Worm (Caenorhabditis elegans) whole organism, young adult: ENCODE results near the gene oma-1.
A peak's percentile ranks its signal among the peaks of the same experiment; 100 is the strongest.

Source experiments
- B0336.3 ChIP-seq: fragments of 200-800 bp; sonication (Bioruptor generic); IDR thresholded peaks from 2 replicates; pipeline ENCODE4 v1.3.6; 2022; ENCODE audit warnings: missing genetic modification characterization, missing compliant biosample characterization
- F37B4.10 ChIP-seq: fragments of 200-800 bp; sonication (Bioruptor generic); IDR thresholded peaks from 2 replicates; pipeline ENCODE4 v1.3.6; 2022; ENCODE audit warnings: missing genetic modification characterization, missing compliant biosample characterization
- F52B5.7 ChIP-seq: sonication (generic microtip); optimal IDR thresholded peaks from 2 replicates; lab custom pipeline; 2016; ENCODE audit warnings: mild to moderate bottlenecking, missing genetic modification characterization, missing compliant biosample characterization
- F57A8.1 ChIP-seq: fragments of 200-800 bp; sonication (Bioruptor generic); optimal IDR thresholded peaks from 2 replicates; lab custom pipeline; 2018; ENCODE audit warnings: mild to moderate bottlenecking, missing genetic modification characterization, moderate library complexity, missing compliant biosample characterization
- T07F8.4 ChIP-seq: sonication (generic microtip); optimal IDR thresholded peaks from 2 replicates; lab custom pipeline; 2016; ENCODE audit warnings: mild to moderate bottlenecking, missing genetic modification characterization, moderate library complexity, missing compliant biosample characterization
- T26A5.8 ChIP-seq: sonication (generic microtip); optimal IDR thresholded peaks from 2 replicates; lab custom pipeline; 2016; ENCODE audit warnings: missing genetic modification characterization, missing compliant biosample characterization
- Y56A3A.18 ChIP-seq: fragments of 200-800 bp; sonication (Bioruptor generic); IDR thresholded peaks from 2 replicates; pipeline ENCODE4 v1.3.6; 2022; ENCODE audit warnings: missing genetic modification reagents, missing genetic modification characterization, missing compliant biosample characterization
- Y79H2A.3 ChIP-seq: fragments of 200-800 bp; sonication (Bioruptor generic); conservative IDR thresholded peaks from 2 replicates; pipeline ENCODE4 v1.3.6; 2022; ENCODE audit warnings: missing genetic modification reagents, missing genetic modification characterization, missing compliant biosample characterization
- akir-1 ChIP-seq: fragments of 200-800 bp; sonication (Bioruptor generic); optimal IDR thresholded peaks from 2 replicates; lab custom pipeline; 2018; ENCODE audit warnings: mild to moderate bottlenecking, missing genetic modification characterization, moderate library complexity, missing compliant biosample characterization
- ama-1 ChIP-seq, 3 experiments: fragments of 150-350 bp in 1 of 3; sonication (generic microtip) in 2 of 3; optimal IDR thresholded peaks; 2 replicates each; lab custom pipeline; 2014 to 2018; ENCODE audit warnings: missing biosample characterization in 2 of 3, missing genetic modification characterization in 2 of 3, missing genetic modification reagents in 2 of 3
- attf-3 ChIP-seq: fragments of 200-800 bp; sonication (Bioruptor generic); conservative IDR thresholded peaks from 2 replicates; pipeline ENCODE4 v1.3.6; 2022; ENCODE audit warnings: missing genetic modification reagents, missing genetic modification characterization, missing compliant biosample characterization
- attf-6 ChIP-seq: fragments of 200-800 bp; sonication (Bioruptor generic); IDR thresholded peaks from 2 replicates; pipeline ENCODE4 v1.3.6; 2022; ENCODE audit warnings: missing genetic modification reagents, missing genetic modification characterization, missing compliant biosample characterization
- cebp-1 ChIP-seq, 2 experiments: fragments of 200-800 bp in 1 of 2; sonication (Bioruptor generic) in 1 of 2; sonication (generic microtip) in 1 of 2; IDR thresholded peaks in 1 of 2; optimal IDR thresholded peaks in 1 of 2; 2 replicates each; pipeline versions ENCODE4 v1.3.6 to Lab custom; 2017 to 2022; ENCODE audit warnings: missing compliant biosample characterization in 2 of 2, missing genetic modification characterization in 2 of 2, mild to moderate bottlenecking in 1 of 2, missing genetic modification reagents in 1 of 2, moderate library complexity in 1 of 2
- ceh-27 ChIP-seq: fragments of 200-800 bp; sonication (Bioruptor generic); optimal IDR thresholded peaks from 2 replicates; lab custom pipeline; 2018; ENCODE audit warnings: mild to moderate bottlenecking, missing genetic modification characterization, moderate library complexity, missing compliant biosample characterization
- dpff-1 ChIP-seq: sonication (generic microtip); optimal IDR thresholded peaks from 2 replicates; lab custom pipeline; 2017; ENCODE audit warnings: mild to moderate bottlenecking, missing genetic modification characterization, missing compliant biosample characterization
- efl-1 ChIP-seq: fragments of 150-350 bp; optimal IDR thresholded peaks from 2 replicates; lab custom pipeline; 2014; ENCODE audit warnings: missing biosample characterization, missing genetic modification reagents, missing genetic modification characterization
- egl-44 ChIP-seq: fragments of 200-800 bp; sonication (Bioruptor generic); IDR thresholded peaks from 2 replicates; pipeline ENCODE4 v1.3.6; 2022; ENCODE audit warnings: missing genetic modification reagents, missing genetic modification characterization, missing compliant biosample characterization
- egrh-3 ChIP-seq: fragments of 200-800 bp; sonication (Bioruptor generic); IDR thresholded peaks from 2 replicates; pipeline ENCODE4 v1.3.6; 2022; ENCODE audit warnings: missing genetic modification reagents, missing genetic modification characterization, missing compliant biosample characterization
- ekl-4 ChIP-seq: fragments of 200-800 bp; sonication (Bioruptor generic); IDR thresholded peaks from 2 replicates; pipeline ENCODE4 v1.3.6; 2022; ENCODE audit warnings: missing genetic modification reagents, missing genetic modification characterization, missing compliant biosample characterization
- ets-4 ChIP-seq: fragments of 200-800 bp; sonication (Bioruptor generic); optimal IDR thresholded peaks from 2 replicates; lab custom pipeline; 2018; ENCODE audit warnings: mild to moderate bottlenecking, missing genetic modification characterization, missing compliant biosample characterization
- fkh-3 ChIP-seq: sonication (generic microtip); optimal IDR thresholded peaks from 2 replicates; lab custom pipeline; 2016; ENCODE audit warnings: mild to moderate bottlenecking, missing genetic modification characterization, missing compliant biosample characterization
- him-1 ChIP-seq: sonication (generic microtip); optimal IDR thresholded peaks from 2 replicates; lab custom pipeline; 2016; ENCODE audit warnings: missing genotype, missing genetic modification reagents, missing genetic modification characterization, missing compliant biosample characterization
- lag-1 ChIP-seq: fragments of 200-800 bp; sonication (Bioruptor generic); IDR thresholded peaks from 2 replicates; pipeline ENCODE4 v1.3.6; 2022; ENCODE audit warnings: missing genetic modification reagents, missing genetic modification characterization, missing compliant biosample characterization
- let-607 ChIP-seq, 2 experiments: fragments of 200-800 bp in 1 of 2; sonication (Bioruptor generic) in 1 of 2; sonication (generic microtip) in 1 of 2; optimal IDR thresholded peaks; 2 replicates each; lab custom pipeline; 2016 to 2018; ENCODE audit warnings: mild to moderate bottlenecking in 2 of 2, missing compliant biosample characterization in 2 of 2, missing genetic modification characterization in 2 of 2, moderate library complexity in 2 of 2, missing genotype in 1 of 2
- lin-26 ChIP-seq: fragments of 200-800 bp; sonication (Bioruptor generic); IDR thresholded peaks from 2 replicates; pipeline ENCODE4 v1.3.6; 2022; ENCODE audit warnings: missing genetic modification reagents, missing genetic modification characterization, missing compliant biosample characterization
- lin-35 ChIP-seq, 3 experiments: fragments of 150-350 bp in 2 of 3; sonication (generic microtip) in 1 of 3; optimal IDR thresholded peaks; 2 replicates each; lab custom pipeline; 2014 to 2018; ENCODE audit warnings: missing biosample characterization in 3 of 3, missing genetic modification characterization in 3 of 3, missing genetic modification reagents in 3 of 3
- lin-40 ChIP-seq: sonication (generic microtip); optimal IDR thresholded peaks from 2 replicates; lab custom pipeline; 2016; ENCODE audit warnings: missing genetic modification characterization, mild to moderate bottlenecking, missing compliant biosample characterization, missing genotype, missing genetic modification reagents
- lir-1 ChIP-seq: fragments of 200-800 bp; sonication (Bioruptor generic); conservative IDR thresholded peaks from 2 replicates; pipeline ENCODE4 v1.3.6; 2022; ENCODE audit warnings: missing genetic modification reagents, missing genetic modification characterization, missing compliant biosample characterization
- mel-28 ChIP-seq: sonication (generic microtip); optimal IDR thresholded peaks from 2 replicates; lab custom pipeline; 2016; ENCODE audit warnings: borderline replicate concordance, mild to moderate bottlenecking, missing genetic modification characterization, missing compliant biosample characterization
- mxl-1 ChIP-seq: sonication (generic microtip); optimal IDR thresholded peaks from 2 replicates; lab custom pipeline; 2016; ENCODE audit warnings: missing genetic modification characterization, missing compliant biosample characterization
- nfya-1 ChIP-seq: sonication (generic microtip); optimal IDR thresholded peaks from 2 replicates; lab custom pipeline; 2017; ENCODE audit warnings: antibody characterized with exemption, missing compliant biosample characterization, missing genetic modification characterization, borderline replicate concordance; ENCODE audit not compliant: insufficient read depth
- nfya-2 ChIP-seq: fragments of 200-800 bp; sonication (Bioruptor generic); IDR thresholded peaks from 2 replicates; pipeline ENCODE4 v1.3.6; 2022; ENCODE audit warnings: missing genetic modification reagents, missing genetic modification characterization, missing compliant biosample characterization
- nhr-120 ChIP-seq: fragments of 200-800 bp; sonication (Bioruptor generic); IDR thresholded peaks from 2 replicates; pipeline ENCODE4 v1.3.6; 2022; ENCODE audit warnings: missing genetic modification characterization, missing compliant biosample characterization
- nhr-90 ChIP-seq: sonication (generic microtip); optimal IDR thresholded peaks from 2 replicates; lab custom pipeline; 2016; ENCODE audit warnings: missing genotype, mild to moderate bottlenecking, missing genetic modification characterization, missing compliant biosample characterization
- pbrm-1 ChIP-seq: fragments of 200-800 bp; sonication (Bioruptor generic); IDR thresholded peaks from 2 replicates; pipeline ENCODE4 v1.3.6; 2022; ENCODE audit warnings: missing genetic modification reagents, missing genetic modification characterization, missing compliant biosample characterization
- rcor-1 ChIP-seq: fragments of 200-800 bp; sonication (Bioruptor generic); IDR thresholded peaks from 2 replicates; pipeline ENCODE4 v1.3.6; 2022; ENCODE audit warnings: missing genetic modification reagents, missing genetic modification characterization, missing compliant biosample characterization
- rpc-1 ChIP-seq, 2 experiments: fragments of 150-350 bp in 1 of 2; sonication (generic microtip) in 1 of 2; optimal IDR thresholded peaks; 2 replicates each; lab custom pipeline; 2014 to 2018; ENCODE audit warnings: missing biosample characterization in 1 of 2, missing genetic modification characterization in 1 of 2, missing genetic modification reagents in 1 of 2, missing genotype in 1 of 2
- sdz-38 ChIP-seq: sonication (generic microtip); optimal IDR thresholded peaks from 2 replicates; lab custom pipeline; 2016; ENCODE audit warnings: missing genotype, missing genetic modification characterization, missing compliant biosample characterization
- sea-2 ChIP-seq: fragments of 200-800 bp; sonication (Bioruptor generic); IDR thresholded peaks from 2 replicates; pipeline ENCODE4 v1.3.6; 2022; ENCODE audit warnings: missing genetic modification characterization, missing compliant biosample characterization
- snpc-1.3 ChIP-seq: sonication (generic microtip); optimal IDR thresholded peaks from 2 replicates; lab custom pipeline; 2017; ENCODE audit warnings: missing genetic modification characterization, mild to moderate bottlenecking, missing compliant biosample characterization, antibody characterized with exemption, moderate library complexity, missing genotype, missing genetic modification reagents; ENCODE audit not compliant: insufficient read depth
- snpc-3.4 ChIP-seq: sonication (generic microtip); optimal IDR thresholded peaks from 2 replicates; lab custom pipeline; 2017; ENCODE audit warnings: missing genetic modification characterization, mild to moderate bottlenecking, missing compliant biosample characterization, antibody characterized with exemption, moderate library complexity, missing genotype, missing genetic modification reagents
- tbx-9 ChIP-seq: sonication (generic microtip); optimal IDR thresholded peaks from 2 replicates; lab custom pipeline; 2016; ENCODE audit warnings: borderline replicate concordance, missing genetic modification characterization, inconsistent platforms, missing compliant biosample characterization
- unc-130 ChIP-seq: sonication (generic microtip); optimal IDR thresholded peaks from 2 replicates; lab custom pipeline; 2016; ENCODE audit warnings: missing genetic modification reagents, missing genetic modification characterization, missing compliant biosample characterization
- unc-62 ChIP-seq: fragments of 150-350 bp; optimal IDR thresholded peaks from 2 replicates; lab custom pipeline; 2014; ENCODE audit warnings: missing biosample characterization, missing genetic modification reagents, missing genetic modification characterization
- xnd-1 ChIP-seq: sonication (generic microtip); optimal IDR thresholded peaks from 2 replicates; lab custom pipeline; 2016; ENCODE audit warnings: missing genotype, missing genetic modification reagents, missing genetic modification characterization, missing compliant biosample characterization
- ztf-18 ChIP-seq: sonication (generic microtip); optimal IDR thresholded peaks from 2 replicates; lab custom pipeline; 2016; ENCODE audit warnings: missing genotype, mild to moderate bottlenecking, missing genetic modification characterization, missing compliant biosample characterization
- ztf-26 ChIP-seq: sonication (generic microtip); optimal IDR thresholded peaks from 2 replicates; lab custom pipeline; 2017; ENCODE audit warnings: missing genetic modification characterization, missing compliant biosample characterization
- ztf-28 ChIP-seq: fragments of 200-800 bp; sonication (Bioruptor generic); IDR thresholded peaks from 2 replicates; pipeline ENCODE4 v1.3.6; 2022; ENCODE audit warnings: missing genetic modification reagents, missing genetic modification characterization, missing compliant biosample characterization

The oma-1 gene

DNA sequence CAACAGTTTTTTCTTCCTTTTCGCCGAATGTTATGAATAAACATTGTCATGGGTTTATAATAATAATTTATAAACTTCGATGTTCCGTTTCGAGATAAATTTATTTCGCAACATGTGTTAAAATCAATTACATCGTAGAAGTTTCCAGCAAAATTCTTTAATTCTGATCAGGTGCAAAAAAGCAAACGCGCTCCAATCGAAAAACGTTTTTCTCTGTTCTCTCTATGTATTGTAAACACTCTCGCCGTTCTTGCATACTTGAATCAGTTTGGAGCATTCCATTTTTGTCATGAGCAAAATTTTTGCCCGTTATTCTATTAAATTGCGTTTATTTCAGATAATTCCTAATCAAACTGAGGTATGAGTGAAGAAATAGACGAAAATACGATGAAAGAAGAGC lies 5.0 kb downstream of the oma-1 start, which contains the start of gene rad-54.L2 (continued):
- TF ChIP-seq ztf-18 (tag; lab: Kevin White, UChicago) (peak; percentile 65), let-607 (tag; optimal IDR thresholded peaks at IDR 0.05; lab: Kevin White, UChicago) (no peak), egl-44 (no peak), ets-4 (no peak), tbx-9 (tag; lab: Kevin White, UChicago) (no peak), snpc-1.3 (tag; lab: Kevin White, UChicago) (no peak), attf-6 (GFP tag; lab: Robert Waterston, UW) (no peak), T26A5.8 (tag; lab: Kevin White, UChicago) (no peak), lin-40 (tag; lab: Kevin White, UChicago) (peak; percentile 48), ekl-4 (peak; percentile 68; the same call in 1 of the 2 replicates), lin-35 (GFP tag; optimal IDR thresholded peaks at IDR 0.05; lab: Kevin White, UChicago) (peak in 1 of 3 experiments; percentile 34), F57A8.1 (GFP tag; lab: Kevin White, UChicago) (no peak), Y79H2A.3 (GFP tag; lab: Robert Waterston, UW) (no peak), attf-3 (GFP tag; lab: Robert Waterston, UW) (no peak), snpc-3.4 (peak; percentile 36), pbrm-1 (peak; percentile 42; the same call in 1 of the 2 replicates), ceh-27 (GFP tag; lab: Kevin White, UChicago) (no peak), xnd-1 (tag; lab: Kevin White, UChicago) (no peak), akir-1 (GFP tag; lab: Kevin White, UChicago) (no peak), Y56A3A.18 (no peak), lin-26 (GFP tag; lab: Robert Waterston, UW) (no peak), nfya-2 (GFP tag; lab: Robert Waterston, UW) (no peak), fkh-3 (tag; lab: Kevin White, UChicago) (no peak), nhr-120 (GFP tag; lab: Robert Waterston, UW) (no peak), lir-1 (no peak), F52B5.7 (tag; lab: Kevin White, UChicago) (no peak), B0336.3 (GFP tag; lab: Robert Waterston, UW) (no peak), rcor-1 (GFP tag; lab: Robert Waterston, UW) (no peak), sea-2 (GFP tag; lab: Robert Waterston, UW) (no peak), efl-1 (GFP tag; lab: Kevin White, UChicago) (no peak), unc-130 (no peak), ztf-28 (GFP tag; lab: Robert Waterston, UW) (no peak), lag-1 (GFP tag; lab: Robert Waterston, UW) (no peak), dpff-1 (tag; lab: Kevin White, UChicago) (no peak), nhr-90 (tag; lab: Kevin White, UChicago) (no peak), mel-28 (tag; lab: Kevin White, UChicago) (no peak), rpc-1 (optimal IDR thresholded peaks at IDR 0.05; lab: Kevin White, UChicago) (peak; percentile 15), rpc-1 (tag; optimal IDR thresholded peaks at IDR 0.05; lab: Kevin White, UChicago) (no peak), cebp-1 (GFP tag; IDR thresholded peaks at IDR 0.05; lab: Robert Waterston, UW) (peak; percentile 94), cebp-1 (tag; optimal IDR thresholded peaks at IDR 0.05; lab: Kevin White, UChicago) (peak; percentile 97), sdz-38 (no peak), nfya-1 (tag; lab: Kevin White, UChicago) (no peak), F37B4.10 (GFP tag; lab: Robert Waterston, UW) (no peak), him-1 (tag; lab: Kevin White, UChicago) (no peak), unc-62 (no peak), mxl-1 (tag; lab: Kevin White, UChicago) (no peak), T07F8.4 (tag; lab: Kevin White, UChicago) (no peak), ama-1 (optimal IDR thresholded peaks at IDR 0.05; lab: Kevin White, UChicago) (no peak), ama-1 (GFP tag; optimal IDR thresholded peaks at IDR 0.05; lab: Kevin White, UChicago) (no peak), egrh-3 (GFP tag; lab: Robert Waterston, UW) (no peak), ztf-26 (tag; lab: Kevin White, UChicago) (no peak)
